Worm (Caenorhabditis elegans): ENCODE data around the gene K02E10.4.

DNA sequence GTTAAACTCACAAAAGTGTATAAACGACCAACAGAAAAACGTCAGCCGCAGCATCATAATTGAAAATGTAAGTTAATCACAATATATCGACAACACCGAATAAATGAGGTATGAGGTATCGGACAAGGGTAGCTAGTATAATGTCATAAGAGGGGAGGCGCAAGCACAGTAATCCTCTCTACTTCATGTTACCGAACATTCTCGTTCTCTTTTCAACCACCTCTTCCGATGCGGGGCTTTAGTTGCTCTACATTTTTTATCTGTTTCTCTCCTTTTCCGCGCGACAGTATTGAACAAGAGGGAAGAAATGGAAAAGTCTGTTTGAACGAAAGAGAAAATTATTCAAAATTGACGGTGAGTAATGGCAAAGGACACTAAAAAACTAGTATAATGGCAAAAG, 7.2 kb upstream of the K02E10.4 start, which contains the start of gene R04B3.3:
- no peak for TF ChIP-seq him-1 (tag; optimal IDR thresholded peaks at IDR 0.05)
- TF ChIP-seq dao-5 (tag; optimal IDR thresholded peaks at IDR 0.05), result no peak
- no peak for TF ChIP-seq W03F9.2 (tag; optimal IDR thresholded peaks at IDR 0.05)

Measured in whole organism, L4/young adult.